Worm (Caenorhabditis elegans) whole organism, L1 larva: ENCODE data around the gene C17G1.2.
A peak's percentile ranks its signal among the peaks of the same experiment; 100 is the strongest.

ENCODE experiments used
- C04F5.9 ChIP-seq: sonication (generic microtip); optimal IDR thresholded peaks from 2 replicates; lab custom pipeline; 2016; ENCODE audit warnings: missing genetic modification characterization, missing compliant biosample characterization
- C16A3.4 ChIP-seq: fragments of 150-350 bp; optimal IDR thresholded peaks from 2 replicates; lab custom pipeline; 2014; ENCODE audit warnings: missing biosample characterization, missing genetic modification characterization
- C34B4.2 ChIP-seq: sonication (generic microtip); optimal IDR thresholded peaks from 2 replicates; lab custom pipeline; 2017; ENCODE audit warnings: mild to moderate bottlenecking, missing genetic modification characterization, missing compliant biosample characterization
- ama-1 ChIP-seq: fragments of 150-350 bp; optimal IDR thresholded peaks from 2 replicates; lab custom pipeline; 2014
- blmp-1 ChIP-seq: fragments of 150-350 bp; optimal IDR thresholded peaks from 2 replicates; lab custom pipeline; 2014; ENCODE audit warnings: missing biosample characterization, missing genetic modification characterization
- ceh-82 ChIP-seq, 3 experiments: fragments of 150-350 bp in 1 of 3; sonication (generic microtip) in 2 of 3; optimal IDR thresholded peaks; 2 replicates each; lab custom pipeline; 2014 to 2017; ENCODE audit warnings: missing biosample characterization in 3 of 3, missing genetic modification characterization in 3 of 3
- ceh-88 ChIP-seq: fragments of 200-800 bp; sonication (Bioruptor generic); IDR thresholded peaks from 2 replicates; pipeline ENCODE4 v1.3.6; 2022; ENCODE audit warnings: missing genetic modification characterization, missing compliant biosample characterization
- ceh-90 ChIP-seq: sonication (generic microtip); optimal IDR thresholded peaks from 2 replicates; lab custom pipeline; 2016; ENCODE audit warnings: missing genetic modification characterization, missing compliant biosample characterization
- dpl-1 ChIP-seq, 3 experiments: fragments of 150-350 bp in 2 of 3; sonication (generic microtip) in 1 of 3; optimal IDR thresholded peaks; 2 replicates each; lab custom pipeline; 2014 to 2017; ENCODE audit warnings: missing biosample characterization in 3 of 3, missing genetic modification characterization in 3 of 3, missing genetic modification reagents in 3 of 3
- dsc-1 ChIP-seq: sonication (generic microtip); optimal IDR thresholded peaks from 2 replicates; lab custom pipeline; 2016; ENCODE audit warnings: mild to moderate bottlenecking, missing genetic modification characterization, missing compliant biosample characterization
- efl-1 ChIP-seq, 4 experiments: fragments of 150-350 bp; optimal IDR thresholded peaks in 3 of 4; peaks in 1 of 4; 1 replicate in 1 of 4; 2 replicates in 3 of 4; lab custom pipeline; 2014; ENCODE audit warnings: missing biosample characterization in 2 of 4, missing genetic modification characterization in 2 of 4, missing genetic modification reagents in 2 of 4
- efl-3 ChIP-seq: fragments of 200-800 bp; sonication (Bioruptor generic); optimal IDR thresholded peaks from 2 replicates; lab custom pipeline; 2018; ENCODE audit warnings: mild to moderate bottlenecking, missing genetic modification characterization, missing compliant biosample characterization
- egl-13 ChIP-seq: sonication (generic microtip); optimal IDR thresholded peaks from 2 replicates; lab custom pipeline; 2016; ENCODE audit warnings: missing genotype, missing genetic modification reagents, missing genetic modification characterization, missing compliant biosample characterization
- elt-2 ChIP-seq: sonication (generic microtip); optimal IDR thresholded peaks from 2 replicates; lab custom pipeline; 2016; ENCODE audit warnings: missing genetic modification characterization, mild to moderate bottlenecking, inconsistent platforms, missing compliant biosample characterization, missing genetic modification reagents
- fkh-10 ChIP-seq: sonication (generic microtip); optimal IDR thresholded peaks from 2 replicates; lab custom pipeline; 2017; ENCODE audit warnings: missing biosample characterization, missing genetic modification reagents, missing genetic modification characterization
- fkh-8 ChIP-seq: sonication (generic microtip); optimal IDR thresholded peaks from 2 replicates; lab custom pipeline; 2016; ENCODE audit warnings: mild to moderate bottlenecking, missing genetic modification characterization, missing compliant biosample characterization
- grh-1 ChIP-seq: fragments of 200-800 bp; sonication (Bioruptor generic); IDR thresholded peaks from 2 replicates; pipeline ENCODE4 v1.3.6; 2022; ENCODE audit warnings: missing genetic modification reagents, missing genetic modification characterization, missing compliant biosample characterization
- irx-1 ChIP-seq: sonication (generic microtip); optimal IDR thresholded peaks from 2 replicates; lab custom pipeline; 2016; ENCODE audit warnings: missing genetic modification characterization, missing compliant biosample characterization
- jun-1 ChIP-seq: fragments of 150-350 bp; optimal IDR thresholded peaks from 2 replicates; lab custom pipeline; 2014; ENCODE audit warnings: missing biosample characterization, missing genetic modification reagents, missing genetic modification characterization
- lin-14 ChIP-seq: fragments of 200-800 bp; sonication (Bioruptor generic); optimal IDR thresholded peaks from 2 replicates; lab custom pipeline; 2018; ENCODE audit warnings: mild to moderate bottlenecking, missing genetic modification characterization, moderate library complexity, missing compliant biosample characterization
- lin-15B ChIP-seq: fragments of 150-350 bp; sonication (generic microtip); optimal IDR thresholded peaks from 3 replicates; lab custom pipeline; 2014; ENCODE audit warnings: missing biosample characterization, missing genetic modification characterization
- lin-35 ChIP-seq, 2 experiments: fragments of 150-350 bp; optimal IDR thresholded peaks; 2 replicates each; lab custom pipeline; 2014; ENCODE audit warnings: missing biosample characterization in 2 of 2, missing genetic modification characterization in 2 of 2, missing genetic modification reagents in 2 of 2
- lsy-2 ChIP-seq, 2 experiments: fragments of 150-350 bp; optimal IDR thresholded peaks; 2 replicates each; lab custom pipeline; 2014; ENCODE audit warnings: missing biosample characterization in 2 of 2, missing genetic modification characterization in 2 of 2
- mab-9 ChIP-seq: fragments of 200-800 bp; sonication (Bioruptor generic); IDR thresholded peaks from 2 replicates; pipeline ENCODE4 v1.3.6; 2022; ENCODE audit warnings: missing genetic modification reagents, missing genetic modification characterization, missing compliant biosample characterization
- mdl-1 ChIP-seq, 2 experiments: fragments of 150-350 bp; optimal IDR thresholded peaks; 2 replicates each; lab custom pipeline; 2014 to 2017; ENCODE audit warnings: missing biosample characterization in 2 of 2, missing genetic modification characterization in 2 of 2, inconsistent platforms in 1 of 2
- mep-1 ChIP-seq: fragments of 150-350 bp; optimal IDR thresholded peaks from 2 replicates; lab custom pipeline; 2014; ENCODE audit warnings: missing biosample characterization, missing genetic modification characterization
- nhr-11 ChIP-seq: fragments of 150-350 bp; optimal IDR thresholded peaks from 2 replicates; lab custom pipeline; 2014; ENCODE audit warnings: missing biosample characterization, missing genetic modification characterization
- nhr-20 ChIP-seq: sonication (generic microtip); optimal IDR thresholded peaks from 2 replicates; lab custom pipeline; 2016; ENCODE audit warnings: mild to moderate bottlenecking, missing genetic modification characterization, missing compliant biosample characterization
- nhr-28 ChIP-seq: fragments of 150-350 bp; optimal IDR thresholded peaks from 2 replicates; lab custom pipeline; 2014; ENCODE audit warnings: missing biosample characterization, missing genetic modification characterization
- nhr-47 ChIP-seq: sonication (generic microtip); optimal IDR thresholded peaks from 2 replicates; lab custom pipeline; 2016; ENCODE audit warnings: mild to moderate bottlenecking, missing genetic modification characterization, moderate library complexity, missing compliant biosample characterization
- nhr-71 ChIP-seq: sonication (generic microtip); optimal IDR thresholded peaks from 2 replicates; lab custom pipeline; 2016; ENCODE audit warnings: mild to moderate bottlenecking, missing genetic modification characterization, moderate library complexity, missing compliant biosample characterization
- nhr-77 ChIP-seq: fragments of 150-350 bp; optimal IDR thresholded peaks from 2 replicates; lab custom pipeline; 2014; ENCODE audit warnings: missing biosample characterization, missing genetic modification characterization
- nhr-85 ChIP-seq: sonication (generic microtip); peaks from one replicate; lab custom pipeline; 2016; ENCODE audit warnings: missing genetic modification characterization, inconsistent platforms, missing compliant biosample characterization
- snpc-4 ChIP-seq: fragments of 150-350 bp; optimal IDR thresholded peaks from 2 replicates; lab custom pipeline; 2014; ENCODE audit warnings: missing biosample characterization, missing genetic modification characterization
- snu-23 ChIP-seq: sonication (generic microtip); optimal IDR thresholded peaks from 2 replicates; lab custom pipeline; 2016; ENCODE audit warnings: missing genetic modification characterization, missing compliant biosample characterization
- swsn-7 ChIP-seq: sonication (generic microtip); optimal IDR thresholded peaks from 2 replicates; lab custom pipeline; 2016; ENCODE audit warnings: missing genetic modification characterization, missing compliant biosample characterization
- tbx-2 ChIP-seq: sonication (generic microtip); optimal IDR thresholded peaks from 2 replicates; lab custom pipeline; 2016; ENCODE audit warnings: missing genetic modification characterization, missing compliant biosample characterization
- unc-130 ChIP-seq: fragments of 150-350 bp; optimal IDR thresholded peaks from 2 replicates; lab custom pipeline; 2017; ENCODE audit warnings: missing biosample characterization, missing genetic modification characterization, inconsistent platforms
- vab-15 ChIP-seq: sonication (generic microtip); optimal IDR thresholded peaks from 2 replicates; lab custom pipeline; 2017; ENCODE audit warnings: missing genotype, mild to moderate bottlenecking, missing genetic modification characterization, missing compliant biosample characterization
- xbp-1 ChIP-seq: sonication (generic microtip); optimal IDR thresholded peaks from 2 replicates; lab custom pipeline; 2016; ENCODE audit warnings: missing genetic modification characterization, missing compliant biosample characterization
- zag-1 ChIP-seq: fragments of 150-350 bp; optimal IDR thresholded peaks from 2 replicates; lab custom pipeline; 2014; ENCODE audit warnings: missing biosample characterization, missing genetic modification characterization
- zip-4 ChIP-seq: fragments of 200-800 bp; sonication (Bioruptor generic); optimal IDR thresholded peaks from 2 replicates; lab custom pipeline; 2018; ENCODE audit warnings: mild to moderate bottlenecking, missing genetic modification characterization, moderate library complexity, missing compliant biosample characterization
- ztf-11 ChIP-seq, 2 experiments: sonication (generic microtip); optimal IDR thresholded peaks; 2 replicates each; lab custom pipeline; 2016 to 2017; ENCODE audit warnings: missing genetic modification characterization in 2 of 2, missing biosample characterization in 1 of 2, missing compliant biosample characterization in 1 of 2

C17G1.2 gene

ce11 chrX:9892323-9892722 is 29.0 kb upstream of the C17G1.2 start, which contains the start of gene F21G4.1:
F21G4.1 (minus strand) TSS chrX:9892328.
- peak; percentile 13 for TF ChIP-seq lin-14 (GFP tag; lab: Kevin White, UChicago)
- TF ChIP-seq C34B4.2 (tag; lab: Kevin White, UChicago), result no peak
- no peak for TF ChIP-seq nhr-47
- no peak for TF ChIP-seq lin-35 (GFP tag; optimal IDR thresholded peaks at IDR 0.05; lab: Kevin White, UChicago)
- no peak for TF ChIP-seq mep-1 (tag; lab: Kevin White, UChicago)
- TF ChIP-seq elt-2 (tag; lab: Kevin White, UChicago), result peak; percentile 13
- TF ChIP-seq vab-15 (tag; lab: Kevin White, UChicago), result no peak
- no peak for TF ChIP-seq C04F5.9 (tag; lab: Kevin White, UChicago)
- TF ChIP-seq efl-3 (GFP tag; lab: Kevin White, UChicago), result no peak
- no peak for TF ChIP-seq nhr-85
- no peak for TF ChIP-seq ama-1
- no peak for TF ChIP-seq efl-1 (optimal IDR thresholded peaks at IDR 0.05; lab: Kevin White, UChicago)
- no peak for TF ChIP-seq efl-1 (GFP tag; optimal IDR thresholded peaks at IDR 0.05 in 1 of 2; lab: Kevin White, UChicago)
- TF ChIP-seq ztf-11 (tag; optimal IDR thresholded peaks at IDR 0.05; lab: Kevin White, UChicago), result no peak

- peak; percentile 87 for TF ChIP-seq blmp-1 (tag; lab: Kevin White, UChicago)
- no peak for TF ChIP-seq irx-1 (tag; lab: Kevin White, UChicago)
- TF ChIP-seq nhr-85, result peak; percentile 73
- peak; percentile 59 for TF ChIP-seq lin-14 (GFP tag; lab: Kevin White, UChicago)
Observed at ce11 chrX:9893069-9893468, 28.3 kb upstream of the C17G1.2 start.

- TF ChIP-seq swsn-7 (tag; lab: Kevin White, UChicago), result no peak
- TF ChIP-seq ceh-88 (GFP tag; lab: Robert Waterston, UW), result no peak
- TF ChIP-seq lin-15B, result no peak
- TF ChIP-seq zip-4, result no peak
- no peak for TF ChIP-seq lin-14 (GFP tag; lab: Kevin White, UChicago)
- no peak for TF ChIP-seq C16A3.4 (tag; lab: Kevin White, UChicago)
- no peak for TF ChIP-seq fkh-10 (GFP tag; lab: Kevin White, UChicago)
- TF ChIP-seq nhr-28 (tag; lab: Kevin White, UChicago), result no peak
- no peak for TF ChIP-seq zag-1 (tag; lab: Kevin White, UChicago)
- no peak for TF ChIP-seq nhr-11
Observed at ce11 chrX:9894844-9895243, 26.5 kb upstream of the C17G1.2 start, which contains the start of gene F21G4.3. F21G4.3 (plus strand) TSS chrX:9895144.

ce11 chrX:9899426-9900131 is 21.8 kb upstream of the C17G1.2 start, which contains the start of gene phf-34:
phf-34 (minus strand) TSS chrX:9899476.
- TF ChIP-seq nhr-77 (tag; lab: Kevin White, UChicago), result no peak
- TF ChIP-seq ama-1, result no peak
- no peak for TF ChIP-seq ztf-11 (tag; optimal IDR thresholded peaks at IDR 0.05; lab: Kevin White, UChicago)
- TF ChIP-seq mab-9 (GFP tag; lab: Robert Waterston, UW), result no peak
- TF ChIP-seq egl-13, result peak; percentile 13
- no peak for TF ChIP-seq unc-130 (tag; lab: Kevin White, UChicago)
- peak; percentile 54 for TF ChIP-seq swsn-7 (tag; lab: Kevin White, UChicago)
- TF ChIP-seq nhr-20 (tag; lab: Kevin White, UChicago), result peak; percentile 39
- peak; percentile 68 for TF ChIP-seq mep-1 (tag; lab: Kevin White, UChicago)
- TF ChIP-seq fkh-8 (tag; lab: Kevin White, UChicago), result peak; percentile 63
- peak; percentile 32 for TF ChIP-seq snpc-4 (tag; lab: Kevin White, UChicago)
- peak; percentile 42 for TF ChIP-seq tbx-2 (tag; lab: Kevin White, UChicago)
- peak in 1 of 2 experiments; percentile 50 for TF ChIP-seq efl-1 (optimal IDR thresholded peaks at IDR 0.05; lab: Kevin White, UChicago)
- TF ChIP-seq efl-1 (GFP tag; optimal IDR thresholded peaks at IDR 0.05 in 1 of 2; lab: Kevin White, UChicago), result no peak
- no peak for TF ChIP-seq ceh-90 (tag; lab: Kevin White, UChicago)
- peak; percentile 9 for TF ChIP-seq dsc-1
- peak; percentile 88 for TF ChIP-seq lin-14 (GFP tag; lab: Kevin White, UChicago)
- peak in 2 of 3 experiments; percentile 31 to 57 for TF ChIP-seq ceh-82 (tag; optimal IDR thresholded peaks at IDR 0.05; lab: Kevin White, UChicago)
- TF ChIP-seq dpl-1 (GFP tag; optimal IDR thresholded peaks at IDR 0.05; lab: Kevin White, UChicago), result peak in 1 of 3 experiments; percentile 25
- peak; percentile 1 for TF ChIP-seq jun-1 (tag; lab: Kevin White, UChicago)
- no peak for TF ChIP-seq grh-1 (GFP tag; lab: Robert Waterston, UW)
- TF ChIP-seq lsy-2 (tag; optimal IDR thresholded peaks at IDR 0.05; lab: Kevin White, UChicago), result peak; percentile 14 to 52
- TF ChIP-seq xbp-1 (tag; lab: Kevin White, UChicago), result peak; percentile 26
- TF ChIP-seq lin-35 (GFP tag; optimal IDR thresholded peaks at IDR 0.05; lab: Kevin White, UChicago), result peak; percentile 17 to 26
- TF ChIP-seq C16A3.4 (tag; lab: Kevin White, UChicago), result peak; percentile 38
- peak; percentile 73 for TF ChIP-seq blmp-1 (tag; lab: Kevin White, UChicago)
- TF ChIP-seq mdl-1 (tag; optimal IDR thresholded peaks at IDR 0.05; lab: Kevin White, UChicago), result peak in 1 of 2 experiments; percentile 44
- TF ChIP-seq snu-23 (GFP tag; lab: Kevin White, UChicago), result peak; percentile 72
- TF ChIP-seq nhr-85, result peak; percentile 55
- TF ChIP-seq fkh-10 (GFP tag; lab: Kevin White, UChicago), result peak; percentile 54
- TF ChIP-seq nhr-71 (tag; lab: Kevin White, UChicago), result peak; percentile 64
